Worm (Caenorhabditis elegans) whole organism, L3 larva: ENCODE data around the gene Y69A2AR.50.

ENCODE experiments used
- nhr-237 ChIP-seq: fragments of 150-350 bp; optimal IDR thresholded peaks from 2 replicates; lab custom pipeline; 2014; ENCODE audit warnings: missing biosample characterization, missing genetic modification characterization
- sea-2 ChIP-seq: fragments of 150-350 bp; sonication (generic microtip); optimal IDR thresholded peaks from 4 replicates; lab custom pipeline; 2014; ENCODE audit warnings: missing biosample characterization, missing genetic modification reagents, missing genetic modification characterization

- TF ChIP-seq nhr-237 (tag; lab: Kevin White, UChicago) (no peak), sea-2 (GFP tag; lab: Kevin White, UChicago) (no peak)
These were observed 45.4 kb downstream of the Y69A2AR.50 start, which contains the start of gene vamp-7 for ce11 chrIV:2607513-2608101.
